Worm (Caenorhabditis elegans) whole organism, L3 larva: ENCODE data around the gene sma-6.

Source experiments
- R02D3.7 ChIP-seq: fragments of 150-350 bp; optimal IDR thresholded peaks from 2 replicates; lab custom pipeline; 2014; ENCODE audit warnings: missing biosample characterization, missing genetic modification characterization
- ztf-11 ChIP-seq: fragments of 150-350 bp; optimal IDR thresholded peaks from 2 replicates; lab custom pipeline; 2014; ENCODE audit warnings: missing biosample characterization, missing genetic modification characterization

ce11 chrII:6345195-6346158 lies 21.2 kb downstream of the sma-6 start, which contains the start of gene C32D5.8:
- TF ChIP-seq ztf-11 (tag; lab: Kevin White, UChicago) (no peak), R02D3.7 (no peak)
